Worm (Caenorhabditis elegans) whole organism, midembryonic: ENCODE results near the gene vha-5.
A peak's percentile ranks its signal among the peaks of the same experiment; 100 is the strongest.

ENCODE experiments used
- T22C8.4 ChIP-seq: fragments of 200-800 bp; sonication (Bioruptor generic); IDR thresholded peaks from 2 replicates; pipeline ENCODE4 v1.3.6; 2022; ENCODE audit warnings: missing genetic modification characterization, missing compliant biosample characterization
- cog-1 ChIP-seq: sonication (generic microtip); optimal IDR thresholded peaks from 2 replicates; lab custom pipeline; 2016; ENCODE audit warnings: missing genetic modification characterization, missing compliant biosample characterization
- flt-1 ChIP-seq: fragments of 200-800 bp; sonication (Bioruptor generic); IDR thresholded peaks from 2 replicates; pipeline ENCODE4 v1.3.6; 2022; ENCODE audit warnings: missing genetic modification characterization, missing compliant biosample characterization
- klf-2 ChIP-seq: fragments of 200-800 bp; sonication (Bioruptor generic); conservative IDR thresholded peaks from 2 replicates; pipeline ENCODE4 v1.3.6; 2022; ENCODE audit warnings: missing genetic modification reagents, missing genetic modification characterization, missing compliant biosample characterization
- med-1 ChIP-seq: sonication (generic microtip); optimal IDR thresholded peaks from 2 replicates; lab custom pipeline; 2017; ENCODE audit warnings: missing genetic modification characterization, mild to moderate bottlenecking, missing compliant biosample characterization, antibody characterized with exemption, missing genetic modification reagents; ENCODE audit not compliant: insufficient read depth
- ref-1 ChIP-seq: fragments of 200-800 bp; sonication (Bioruptor generic); conservative IDR thresholded peaks from 2 replicates; pipeline ENCODE4 v1.3.6; 2022; ENCODE audit warnings: missing genetic modification reagents, missing genetic modification characterization, missing compliant biosample characterization
- tab-1 ChIP-seq: fragments of 200-800 bp; sonication (Bioruptor generic); IDR thresholded peaks from 2 replicates; pipeline ENCODE4 v1.3.6; 2022; ENCODE audit warnings: missing genetic modification characterization, missing compliant biosample characterization
- ztf-23 ChIP-seq: fragments of 200-800 bp; sonication (Bioruptor generic); IDR thresholded peaks from 2 replicates; pipeline ENCODE4 v1.3.6; 2022; ENCODE audit warnings: missing genetic modification reagents, missing genetic modification characterization, missing compliant biosample characterization
- ztf-29 ChIP-seq: fragments of 200-800 bp; sonication (Bioruptor generic); IDR thresholded peaks from 2 replicates; pipeline ENCODE4 v1.3.6; 2022; ENCODE audit warnings: missing genetic modification reagents, missing genetic modification characterization, missing compliant biosample characterization

Gene vha-5

DNA sequence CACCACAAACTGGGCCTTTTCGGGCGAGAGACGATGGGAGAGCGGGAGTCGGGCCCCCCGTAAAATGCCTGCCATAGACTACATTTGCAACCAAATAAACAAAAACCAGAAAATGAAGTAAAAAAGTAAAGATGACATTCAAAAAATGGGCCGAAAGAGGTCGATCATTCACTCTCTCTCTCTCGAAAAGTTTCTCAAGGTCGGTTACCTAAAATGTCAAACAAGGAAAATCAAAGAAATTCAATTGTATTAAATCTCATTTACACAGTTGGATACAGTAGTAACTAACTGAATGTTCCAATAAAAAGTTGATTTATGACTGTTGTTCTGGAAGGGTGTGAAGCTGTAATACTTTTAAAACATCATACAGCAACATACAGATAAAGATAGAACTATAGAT lies 15.0 kb downstream of the vha-5 start:
- TF ChIP-seq flt-1 (GFP tag; lab: Robert Waterston, UW) (no peak), ref-1 (no peak), ztf-29 (GFP tag; lab: Robert Waterston, UW) (no peak), T22C8.4 (GFP tag; lab: Robert Waterston, UW) (no peak), tab-1 (no peak)

DNA sequence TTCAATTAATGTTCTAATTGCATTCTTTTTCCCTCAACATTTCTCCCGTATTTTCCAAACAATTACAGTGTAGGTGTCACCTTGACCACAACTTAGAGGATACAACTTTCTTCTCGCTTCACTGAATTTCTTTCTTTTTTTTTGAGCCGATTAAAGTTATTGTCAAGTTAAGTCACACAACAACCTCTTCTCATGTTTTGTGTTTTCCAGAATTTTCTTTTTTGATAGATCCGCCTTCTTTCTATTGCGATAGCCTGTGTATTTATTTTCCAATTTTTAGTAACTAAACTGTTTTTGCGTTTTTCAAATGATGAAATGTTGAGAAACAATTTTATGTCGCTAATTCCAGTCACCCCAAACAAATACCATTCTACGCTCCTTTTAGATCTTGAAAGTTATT lies 21.9 kb downstream of the vha-5 start, which contains the start of gene F35H10.3:
Gene F35H10.3 (plus strand): TSS at position 301 of the 400 bp plus-strand sequence.
- no peak for TF ChIP-seq ztf-23 (GFP tag; lab: Robert Waterston, UW)
- no peak for TF ChIP-seq med-1 (GFP tag; lab: Kevin White, UChicago)
- no peak for TF ChIP-seq flt-1 (GFP tag; lab: Robert Waterston, UW)
- no peak for TF ChIP-seq tab-1
- TF ChIP-seq cog-1 (tag; lab: Kevin White, UChicago), result no peak
- TF ChIP-seq ztf-29 (GFP tag; lab: Robert Waterston, UW), result no peak
- no peak for TF ChIP-seq ref-1
- TF ChIP-seq klf-2 (GFP tag; lab: Robert Waterston, UW), result no peak
- TF ChIP-seq T22C8.4 (GFP tag; lab: Robert Waterston, UW), result no peak

DNA sequence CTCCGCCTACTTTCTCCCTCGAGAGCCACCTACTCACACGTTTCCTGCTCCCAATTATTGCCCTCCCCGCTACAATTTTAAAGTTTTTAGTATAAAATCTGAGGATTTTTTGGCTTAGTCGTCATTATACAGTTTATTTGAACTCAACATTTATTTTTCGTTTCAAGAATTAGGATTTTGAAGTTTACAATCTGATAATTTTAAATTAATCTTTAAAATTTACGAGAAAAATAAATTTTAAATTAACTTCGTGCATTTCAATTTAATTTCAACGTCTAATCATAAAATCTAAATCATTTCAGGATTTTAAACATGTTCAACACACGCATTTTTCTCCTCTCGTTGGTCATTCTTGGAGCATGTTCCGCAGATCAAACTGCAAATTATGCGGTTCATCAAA lies 25.1 kb downstream of the vha-5 start, which contains the start of gene F35H10.2:
Gene F35H10.2 (plus strand): TSS at position 301 of the 400 bp plus-strand sequence.
- no peak for TF ChIP-seq klf-2 (GFP tag; lab: Robert Waterston, UW)
- TF ChIP-seq flt-1 (GFP tag; lab: Robert Waterston, UW), result no peak
- no peak for TF ChIP-seq ztf-29 (GFP tag; lab: Robert Waterston, UW)
- no peak for TF ChIP-seq med-1 (GFP tag; lab: Kevin White, UChicago)
- TF ChIP-seq ref-1, result no peak
- TF ChIP-seq cog-1 (tag; lab: Kevin White, UChicago), result no peak
- no peak for TF ChIP-seq tab-1
- no peak for TF ChIP-seq T22C8.4 (GFP tag; lab: Robert Waterston, UW)
- TF ChIP-seq ztf-23 (GFP tag; lab: Robert Waterston, UW), result no peak

DNA sequence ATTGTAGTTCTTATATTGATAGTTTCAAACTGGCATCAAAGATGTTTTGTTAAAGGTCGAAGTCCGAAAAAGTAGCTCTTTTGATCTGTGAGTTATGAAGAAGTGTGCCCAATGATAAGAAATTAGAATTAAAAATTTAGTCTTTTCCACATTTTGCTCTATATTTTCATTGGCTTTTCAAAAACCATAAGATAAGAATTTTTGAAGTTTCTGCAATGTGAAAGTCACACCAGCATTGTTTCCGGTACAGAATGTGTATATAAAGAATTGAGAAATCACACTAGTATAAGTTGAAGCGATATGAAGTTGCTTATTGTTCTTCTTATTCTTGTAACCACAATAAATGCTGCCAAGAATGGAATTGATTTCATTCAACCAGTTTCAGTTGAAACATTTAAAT lies 28.8 kb downstream of the vha-5 start, which contains the start of gene lys-10:
Gene lys-10 (plus strand): TSS at position 301 of the 400 bp plus-strand sequence.
- TF ChIP-seq cog-1 (tag; lab: Kevin White, UChicago) (no peak), tab-1 (no peak), ztf-23 (GFP tag; lab: Robert Waterston, UW) (no peak), T22C8.4 (GFP tag; lab: Robert Waterston, UW) (no peak), klf-2 (GFP tag; lab: Robert Waterston, UW) (no peak), med-1 (GFP tag; lab: Kevin White, UChicago) (no peak), ztf-29 (GFP tag; lab: Robert Waterston, UW) (no peak)

DNA sequence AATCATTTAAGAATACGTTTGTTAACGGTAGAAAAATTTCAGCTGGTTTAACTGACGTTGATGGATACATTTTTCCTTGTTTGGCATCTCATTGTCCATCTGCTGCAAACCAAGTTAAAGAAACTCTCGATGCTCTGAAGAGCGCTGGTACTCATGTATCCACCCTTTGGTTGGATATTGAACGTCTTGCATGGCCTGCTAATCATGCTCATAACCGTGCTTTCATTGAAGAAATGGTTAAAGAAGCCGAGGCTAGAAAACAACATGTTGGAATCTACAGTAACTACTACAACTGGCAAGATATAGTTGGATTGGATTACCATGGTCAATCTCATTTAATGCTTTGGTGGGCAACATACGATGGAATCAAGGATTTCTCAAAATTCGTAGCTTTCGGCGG lies 29.3 kb downstream of the vha-5 start:
- TF ChIP-seq tab-1 (no peak), klf-2 (GFP tag; lab: Robert Waterston, UW) (no peak), T22C8.4 (GFP tag; lab: Robert Waterston, UW) (no peak), med-1 (GFP tag; lab: Kevin White, UChicago) (no peak), ref-1 (no peak), ztf-29 (GFP tag; lab: Robert Waterston, UW) (no peak)

DNA sequence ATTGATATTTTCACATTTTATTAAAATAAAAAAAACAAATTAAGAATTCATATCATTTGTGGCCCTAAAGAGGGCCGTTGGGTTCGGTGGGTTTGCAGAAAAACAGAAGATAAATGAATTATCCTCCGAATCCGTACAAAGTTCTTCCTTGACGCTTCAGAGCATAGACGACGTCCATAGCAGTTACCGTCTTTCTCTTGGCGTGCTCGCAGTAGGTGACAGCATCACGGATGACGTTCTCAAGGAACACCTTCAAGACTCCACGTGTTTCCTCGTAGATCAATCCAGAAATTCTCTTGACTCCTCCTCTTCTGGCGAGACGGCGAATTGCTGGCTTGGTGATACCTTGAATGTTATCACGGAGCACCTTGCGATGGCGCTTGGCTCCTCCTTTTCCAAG lies 29.8 kb downstream of the vha-5 start:
- TF ChIP-seq flt-1 (GFP tag; lab: Robert Waterston, UW) (no peak), T22C8.4 (GFP tag; lab: Robert Waterston, UW) (no peak), ref-1 (no peak), tab-1 (no peak), ztf-29 (GFP tag; lab: Robert Waterston, UW) (no peak), med-1 (GFP tag; lab: Kevin White, UChicago) (no peak), cog-1 (tag; lab: Kevin White, UChicago) (no peak), ztf-23 (GFP tag; lab: Robert Waterston, UW) (no peak), klf-2 (GFP tag; lab: Robert Waterston, UW) (no peak)

DNA sequence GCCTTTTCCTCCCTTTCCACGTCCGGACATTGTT lies 30.0 kb downstream of the vha-5 start, which contains the start of gene his-31:
Gene his-31 (minus strand): TSS at position 30 of the 34 bp plus-strand sequence.
- TF ChIP-seq ref-1, result no peak
- TF ChIP-seq flt-1 (GFP tag; lab: Robert Waterston, UW), result no peak
- no peak for TF ChIP-seq T22C8.4 (GFP tag; lab: Robert Waterston, UW)
- no peak for TF ChIP-seq klf-2 (GFP tag; lab: Robert Waterston, UW)
- no peak for TF ChIP-seq ztf-23 (GFP tag; lab: Robert Waterston, UW)
- no peak for TF ChIP-seq ztf-29 (GFP tag; lab: Robert Waterston, UW)
- TF ChIP-seq med-1 (GFP tag; lab: Kevin White, UChicago), result no peak
- no peak for TF ChIP-seq cog-1 (tag; lab: Kevin White, UChicago)
- TF ChIP-seq tab-1, result no peak

DNA sequence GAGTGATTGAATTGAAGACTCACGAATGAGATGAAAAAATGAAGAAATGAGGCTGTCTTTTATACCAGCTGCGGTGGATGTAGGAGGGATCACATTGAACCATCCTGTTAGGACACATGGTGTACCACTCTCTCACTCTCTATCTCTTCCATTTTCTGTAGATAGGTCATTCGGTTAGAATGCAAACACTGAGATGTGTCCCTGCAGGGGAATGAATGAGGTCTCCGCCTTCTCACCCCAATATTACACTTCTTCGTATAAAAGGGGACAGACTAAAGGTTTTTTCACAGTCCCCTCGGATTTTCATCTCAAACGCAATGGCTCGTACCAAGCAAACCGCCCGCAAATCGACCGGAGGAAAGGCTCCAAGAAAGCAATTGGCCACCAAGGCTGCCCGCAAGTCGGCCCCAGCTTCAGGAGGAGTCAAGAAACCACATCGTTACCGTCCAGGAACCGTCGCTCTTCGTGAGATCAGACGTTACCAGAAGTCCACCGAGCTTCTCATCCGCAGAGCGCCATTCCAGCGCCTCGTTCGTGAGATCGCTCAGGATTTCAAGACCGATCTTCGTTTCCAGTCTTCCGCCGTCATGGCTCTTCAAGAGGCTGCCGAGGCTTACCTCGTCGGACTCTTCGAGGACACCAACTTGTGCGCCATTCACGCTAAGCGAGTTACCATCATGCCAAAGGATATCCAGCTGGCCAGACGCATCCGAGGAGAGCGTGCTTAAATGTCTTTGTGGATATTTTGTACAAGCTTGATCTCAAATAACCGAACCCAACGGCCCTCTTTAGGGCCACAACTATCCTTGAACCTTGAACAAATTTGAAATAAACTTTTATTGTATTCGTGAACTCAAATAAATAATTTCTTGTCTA lies 30.5 kb downstream of the vha-5 start, which contains the start of gene his-32:
Gene his-32 (plus strand): TSS at position 318 of the 876 bp plus-strand sequence.
- peak; percentile 87 for TF ChIP-seq cog-1 (tag; lab: Kevin White, UChicago)
- peak; percentile 14; the same call in 1 of the 2 replicates for TF ChIP-seq ztf-29 (GFP tag; lab: Robert Waterston, UW)
- TF ChIP-seq T22C8.4 (GFP tag; lab: Robert Waterston, UW), result no peak
- peak; percentile 86 for TF ChIP-seq flt-1 (GFP tag; lab: Robert Waterston, UW)
- no peak for TF ChIP-seq ztf-23 (GFP tag; lab: Robert Waterston, UW)

DNA sequence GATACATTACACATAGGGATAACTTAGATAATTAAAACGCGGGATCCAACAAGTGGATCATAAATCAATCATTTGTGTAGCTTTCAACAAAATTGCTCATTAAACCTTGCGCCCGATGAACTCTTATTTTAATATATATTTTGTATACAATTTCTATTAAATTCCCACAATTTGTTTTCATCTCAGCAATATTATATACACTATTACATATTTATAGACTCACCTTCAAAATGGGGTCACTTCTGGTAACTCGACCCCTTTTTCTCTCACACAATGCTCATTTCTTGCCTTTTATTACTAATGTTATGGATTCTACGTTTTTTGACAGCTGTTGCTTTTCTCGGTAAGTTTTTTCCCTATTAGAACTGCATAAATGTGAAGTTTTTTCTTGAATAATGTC lies 35.9 kb downstream of the vha-5 start, which contains the start of gene lgc-6:
Gene lgc-6 (plus strand): TSS at position 301 of the 400 bp plus-strand sequence.
- no peak for TF ChIP-seq cog-1 (tag; lab: Kevin White, UChicago)
- TF ChIP-seq klf-2 (GFP tag; lab: Robert Waterston, UW), result no peak
- no peak for TF ChIP-seq tab-1
- TF ChIP-seq med-1 (GFP tag; lab: Kevin White, UChicago), result no peak
- TF ChIP-seq ztf-23 (GFP tag; lab: Robert Waterston, UW), result no peak
- no peak for TF ChIP-seq ztf-29 (GFP tag; lab: Robert Waterston, UW)
- no peak for TF ChIP-seq flt-1 (GFP tag; lab: Robert Waterston, UW)
- no peak for TF ChIP-seq T22C8.4 (GFP tag; lab: Robert Waterston, UW)
- no peak for TF ChIP-seq ref-1
